Worm (Caenorhabditis elegans) whole organism, late embryonic: ENCODE measurements around the gene T07D4.5.

Experiments
- C08G9.2 ChIP-seq: sonication (generic microtip); optimal IDR thresholded peaks from 2 replicates; lab custom pipeline; 2016; ENCODE audit warnings: mild to moderate bottlenecking, missing genetic modification characterization, moderate library complexity, missing compliant biosample characterization
- K02D7.2 ChIP-seq: sonication (generic microtip); optimal IDR thresholded peaks from 2 replicates; lab custom pipeline; 2017; ENCODE audit warnings: mild to moderate bottlenecking, missing genetic modification characterization, missing compliant biosample characterization
- K09A11.1 ChIP-seq: sonication (generic microtip); optimal IDR thresholded peaks from 2 replicates; lab custom pipeline; 2017; ENCODE audit warnings: antibody characterized with exemption, mild to moderate bottlenecking, missing genetic modification characterization, missing compliant biosample characterization; ENCODE audit not compliant: insufficient read depth
- Y22D7AL.16 ChIP-seq: sonication (generic microtip); optimal IDR thresholded peaks from 2 replicates; lab custom pipeline; 2016; ENCODE audit warnings: missing genetic modification characterization, missing compliant biosample characterization
- ceh-18 ChIP-seq: sonication (generic microtip); optimal IDR thresholded peaks from 2 replicates; lab custom pipeline; 2016; ENCODE audit warnings: missing genetic modification characterization, missing compliant biosample characterization
- ceh-19 ChIP-seq: fragments of 200-800 bp; sonication (Bioruptor generic); optimal IDR thresholded peaks from 2 replicates; lab custom pipeline; 2018; ENCODE audit warnings: mild to moderate bottlenecking, missing genetic modification characterization, missing compliant biosample characterization
- ceh-2 ChIP-seq: sonication (generic microtip); optimal IDR thresholded peaks from 2 replicates; lab custom pipeline; 2016; ENCODE audit warnings: missing genotype, missing genetic modification characterization, missing compliant biosample characterization
- ceh-22 ChIP-seq: sonication (generic microtip); optimal IDR thresholded peaks from 2 replicates; lab custom pipeline; 2017; ENCODE audit warnings: missing biosample characterization, missing genetic modification characterization
- ceh-34 ChIP-seq: sonication (generic microtip); optimal IDR thresholded peaks from 2 replicates; lab custom pipeline; 2016; ENCODE audit warnings: mild to moderate bottlenecking, missing genetic modification characterization, missing compliant biosample characterization
- ceh-48 ChIP-seq: sonication (generic microtip); optimal IDR thresholded peaks from 2 replicates; lab custom pipeline; 2016; ENCODE audit warnings: missing genetic modification characterization, inconsistent platforms, missing compliant biosample characterization
- elt-2 ChIP-seq: sonication (generic microtip); optimal IDR thresholded peaks from 2 replicates; lab custom pipeline; 2016; ENCODE audit warnings: missing genetic modification reagents, missing genetic modification characterization, missing compliant biosample characterization
- fax-1 ChIP-seq: sonication (generic microtip); optimal IDR thresholded peaks from 2 replicates; lab custom pipeline; 2016; ENCODE audit warnings: missing genotype, missing genetic modification characterization, missing compliant biosample characterization
- hlh-13 ChIP-seq: fragments of 200-800 bp; sonication (Bioruptor generic); optimal IDR thresholded peaks from 2 replicates; lab custom pipeline; 2018; ENCODE audit warnings: mild to moderate bottlenecking, missing genetic modification characterization, missing compliant biosample characterization
- hlh-30 ChIP-seq: sonication (generic microtip); optimal IDR thresholded peaks from 2 replicates; lab custom pipeline; 2017; ENCODE audit warnings: antibody characterized with exemption, missing genetic modification characterization, missing compliant biosample characterization; ENCODE audit not compliant: insufficient read depth
- hlh-6 ChIP-seq: sonication (generic microtip); optimal IDR thresholded peaks from 2 replicates; lab custom pipeline; 2016; ENCODE audit warnings: missing genotype, missing genetic modification characterization, missing compliant biosample characterization
- lim-6 ChIP-seq: sonication (generic microtip); optimal IDR thresholded peaks from 2 replicates; lab custom pipeline; 2016; ENCODE audit warnings: missing genetic modification characterization, missing compliant biosample characterization
- nfya-1 ChIP-seq: sonication (generic microtip); optimal IDR thresholded peaks from 2 replicates; lab custom pipeline; 2017; ENCODE audit warnings: missing genetic modification characterization, mild to moderate bottlenecking, missing compliant biosample characterization, antibody characterized with exemption, moderate library complexity
- nhr-11 ChIP-seq: fragments of 150-350 bp; optimal IDR thresholded peaks from 2 replicates; lab custom pipeline; 2014; ENCODE audit warnings: missing biosample characterization, missing genetic modification characterization
- pat-9 ChIP-seq: fragments of 200-800 bp; sonication (Bioruptor generic); optimal IDR thresholded peaks from 2 replicates; lab custom pipeline; 2018; ENCODE audit warnings: mild to moderate bottlenecking, missing genetic modification characterization, moderate library complexity, missing compliant biosample characterization
- pha-2 ChIP-seq: sonication (generic microtip); optimal IDR thresholded peaks from 2 replicates; lab custom pipeline; 2017; ENCODE audit warnings: mild to moderate bottlenecking, missing genetic modification characterization, missing compliant biosample characterization
- pqm-1 ChIP-seq: sonication (generic microtip); optimal IDR thresholded peaks from 2 replicates; lab custom pipeline; 2016; ENCODE audit warnings: missing genetic modification characterization, missing compliant biosample characterization
- rnt-1 ChIP-seq: sonication (generic microtip); optimal IDR thresholded peaks from 2 replicates; lab custom pipeline; 2016; ENCODE audit warnings: missing genetic modification characterization, missing compliant biosample characterization
- sdc-2 ChIP-seq: sonication (generic microtip); optimal IDR thresholded peaks from 2 replicates; lab custom pipeline; 2016; ENCODE audit warnings: missing genotype, missing genetic modification characterization, missing compliant biosample characterization
- sox-4 ChIP-seq: sonication (generic microtip); optimal IDR thresholded peaks from 2 replicates; lab custom pipeline; 2017; ENCODE audit warnings: mild to moderate bottlenecking, missing genetic modification characterization, inconsistent platforms, missing compliant biosample characterization
- syd-9 ChIP-seq: sonication (generic microtip); optimal IDR thresholded peaks from 2 replicates; lab custom pipeline; 2016; ENCODE audit warnings: mild to moderate bottlenecking, missing genetic modification characterization, moderate library complexity, missing compliant biosample characterization
- tbx-2 ChIP-seq: sonication (generic microtip); optimal IDR thresholded peaks from 2 replicates; lab custom pipeline; 2016; ENCODE audit warnings: missing genetic modification characterization, missing compliant biosample characterization
- ttx-3 ChIP-seq: sonication (generic microtip); optimal IDR thresholded peaks from 2 replicates; lab custom pipeline; 2016; ENCODE audit warnings: missing genetic modification reagents, missing genetic modification characterization, missing compliant biosample characterization
- unc-42 ChIP-seq: sonication (generic microtip); optimal IDR thresholded peaks from 2 replicates; lab custom pipeline; 2016; ENCODE audit warnings: missing genotype, missing genetic modification characterization, missing compliant biosample characterization
- unc-55 ChIP-seq: sonication (generic microtip); optimal IDR thresholded peaks from 2 replicates; lab custom pipeline; 2017; ENCODE audit warnings: missing biosample characterization, missing genetic modification reagents, missing genetic modification characterization
- zip-5 ChIP-seq: sonication (generic microtip); optimal IDR thresholded peaks from 2 replicates; lab custom pipeline; 2016; ENCODE audit warnings: missing genetic modification characterization, missing compliant biosample characterization
- ztf-16 ChIP-seq: sonication (generic microtip); optimal IDR thresholded peaks from 2 replicates; lab custom pipeline; 2017; ENCODE audit warnings: missing genetic modification characterization, missing compliant biosample characterization

Gene T07D4.5

ce11 chrII:8851996-8852587, 32.0 kb downstream of the T07D4.5 start, which contains the start of gene oac-46 (continued):
- TF ChIP-seq pha-2 (no peak), pat-9 (no peak), ttx-3 (tag; lab: Kevin White, UChicago) (no peak)

ce11 chrII:8848984-8849383, 35.1 kb downstream of the T07D4.5 start:
- TF ChIP-seq K09A11.1 (tag; lab: Kevin White, UChicago) = no peak
- TF ChIP-seq ttx-3 (tag; lab: Kevin White, UChicago) = no peak
- no peak for TF ChIP-seq ceh-22 (tag; lab: Kevin White, UChicago)
- TF ChIP-seq Y22D7AL.16 (tag; lab: Kevin White, UChicago) = no peak
- no peak for TF ChIP-seq pat-9
- no peak for TF ChIP-seq hlh-13 (GFP tag; lab: Kevin White, UChicago)
- TF ChIP-seq C08G9.2 = no peak
- TF ChIP-seq ceh-19 = no peak
- no peak for TF ChIP-seq fax-1 (tag; lab: Kevin White, UChicago)
- TF ChIP-seq lim-6 (tag; lab: Kevin White, UChicago) = no peak
- no peak for TF ChIP-seq K02D7.2
- no peak for TF ChIP-seq hlh-30
- TF ChIP-seq ceh-2 (tag; lab: Kevin White, UChicago) = no peak
- TF ChIP-seq ztf-16 = no peak
- TF ChIP-seq unc-55 (GFP tag; lab: Kevin White, UChicago) = no peak
- no peak for TF ChIP-seq nhr-11

- TF ChIP-seq elt-2 (tag; lab: Kevin White, UChicago) (peak; percentile 36), hlh-6 (no peak)
Observed at ce11 chrII:8845932-8846331, 38.2 kb downstream of the T07D4.5 start.

- no peak for TF ChIP-seq tbx-2 (tag; lab: Kevin White, UChicago)
- no peak for TF ChIP-seq ceh-22 (tag; lab: Kevin White, UChicago)
- no peak for TF ChIP-seq elt-2 (tag; lab: Kevin White, UChicago)
- TF ChIP-seq sdc-2 = no peak
- TF ChIP-seq rnt-1 (tag; lab: Kevin White, UChicago) = no peak
- TF ChIP-seq pqm-1 (tag; lab: Kevin White, UChicago) = no peak
- TF ChIP-seq unc-42 (tag; lab: Kevin White, UChicago) = no peak
Observed at ce11 chrII:8845298-8845697, 38.8 kb downstream of the T07D4.5 start, which contains the start of gene agxt-1. Gene agxt-1 (plus strand): TSS chrII:8845598.

- TF ChIP-seq ceh-34 (tag; lab: Kevin White, UChicago) (peak; percentile 34), unc-55 (GFP tag; lab: Kevin White, UChicago) (peak; percentile 53), zip-5 (tag; lab: Kevin White, UChicago) (no peak), ceh-48 (tag; lab: Kevin White, UChicago) (no peak), tbx-2 (tag; lab: Kevin White, UChicago) (peak; percentile 27), rnt-1 (tag; lab: Kevin White, UChicago) (peak; percentile 32), nfya-1 (tag; lab: Kevin White, UChicago) (peak; percentile 40), sox-4 (tag; lab: Kevin White, UChicago) (no peak), ceh-18 (tag; lab: Kevin White, UChicago) (peak; percentile 94), elt-2 (tag; lab: Kevin White, UChicago) (no peak), ztf-16 (no peak), unc-42 (tag; lab: Kevin White, UChicago) (no peak), syd-9 (tag; lab: Kevin White, UChicago) (no peak)
Observed at ce11 chrII:8844465-8845126, 39.5 kb downstream of the T07D4.5 start, which contains the start of gene F46C5.6. Gene F46C5.6 (minus strand): TSS chrII:8844515.
